Fruit fly (Drosophila melanogaster): ENCODE data around the gene MAGE.
A peak's percentile ranks its signal among the peaks of the same experiment; 100 is the strongest.

dm6 chr3R:7144245-7144904, 10.6 kb downstream of the MAGE start, which contains the start of the genes CG14610 and CG2656:
- no peak; the same call in 1 of the 2 replicates for TF ChIP-seq Ets98B (GFP tag; IDR thresholded peaks at IDR 0.05)
- no peak for TF ChIP-seq CG8301 (tag; optimal IDR thresholded peaks at IDR 0.05)
- TF ChIP-seq fd96Ca (GFP tag; IDR thresholded peaks at IDR 0.05), result no peak
- TF ChIP-seq CG4496 (GFP tag; IDR thresholded peaks at IDR 0.05), result no peak; the same call in 1 of the 3 replicates
- no peak for TF ChIP-seq CG9948 (tag; optimal IDR thresholded peaks at IDR 0.05)
- no peak for TF ChIP-seq EcR (GFP tag; optimal IDR thresholded peaks at IDR 0.05)
- no peak for TF ChIP-seq Pif1B (GFP tag; optimal IDR thresholded peaks at IDR 0.05)
- TF ChIP-seq CG34367 (tag; optimal IDR thresholded peaks at IDR 0.05), result no peak
- no peak for TF ChIP-seq CG17806 (tag; optimal IDR thresholded peaks at IDR 0.05)
- peak; percentile 57 for TF ChIP-seq D1 (tag; optimal IDR thresholded peaks at IDR 0.05)
- no peak for TF ChIP-seq CG14655 (GFP tag; optimal IDR thresholded peaks at IDR 0.05)
